Worm (Caenorhabditis elegans): ENCODE measurements around the gene ZC239.3.

ZC239.3 gene

DNA sequence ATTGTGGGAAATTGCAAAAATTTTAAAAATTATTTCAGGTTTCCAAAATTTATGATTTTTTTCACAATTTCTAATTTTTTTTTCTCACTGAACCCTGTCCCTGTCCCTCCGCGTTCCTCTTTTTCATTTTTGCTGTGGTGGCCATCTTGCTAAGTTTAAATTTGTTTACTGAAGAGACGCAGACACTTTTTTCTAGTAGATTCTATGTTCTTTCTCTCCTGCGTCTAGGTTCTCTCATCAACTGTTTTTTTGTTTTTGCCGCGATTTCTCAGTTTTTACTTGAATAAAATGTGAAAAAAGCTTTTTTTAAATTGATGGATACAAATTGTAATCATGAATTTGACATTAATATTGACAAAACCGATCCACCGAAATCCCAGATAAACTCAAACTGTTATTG lies 6.6 kb upstream of the ZC239.3 start, which contains the start of gene ZC239.6:
ZC239.6 (plus strand) TSS at position 381 of the 400 bp plus-strand sequence.
- TF ChIP-seq Y53G8AR.9 (GFP tag; conservative IDR thresholded peaks at IDR 0.05) (no peak), nhr-179 (tag; optimal IDR thresholded peaks at IDR 0.05) (no peak), hmg-1.2 (GFP tag; IDR thresholded peaks at IDR 0.05) (peak; percentile 46; the same call in 1 of the 2 replicates), hsf-1 (GFP tag; IDR thresholded peaks at IDR 0.05) (peak; percentile 53; the same call in 1 of the 2 replicates)

DNA sequence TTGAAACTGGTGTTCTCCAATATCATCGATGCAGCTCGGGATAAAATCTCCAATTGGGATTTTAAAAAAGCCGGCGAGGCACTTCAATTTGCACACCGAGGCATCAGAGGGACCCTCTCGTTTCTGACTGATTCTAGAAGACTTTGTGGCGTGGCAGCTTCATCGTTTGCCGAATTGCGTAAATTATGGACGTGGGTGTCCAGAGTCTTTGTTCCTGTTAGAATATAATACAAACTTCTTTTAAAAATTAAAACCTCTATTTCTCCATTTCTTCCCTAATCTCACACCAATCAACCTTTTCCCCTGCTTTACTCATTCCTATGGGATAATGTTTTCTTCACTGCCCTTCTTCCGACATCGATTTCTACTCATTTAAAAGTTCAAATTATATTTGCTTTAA lies 5.5 kb upstream of the ZC239.3 start, which contains the start of gene ZC239.5:
ZC239.5 (plus strand) TSS at position 301 of the 400 bp plus-strand sequence.
- TF ChIP-seq sea-2 (GFP tag; IDR thresholded peaks at IDR 0.05) (no peak), snpc-3.4 (tag; optimal IDR thresholded peaks at IDR 0.05) (no peak), F10E7.11 (tag; optimal IDR thresholded peaks at IDR 0.05) (no peak), let-607 (tag; optimal IDR thresholded peaks at IDR 0.05) (no peak), ama-1 (optimal IDR thresholded peaks at IDR 0.05) (no peak), ama-1 (GFP tag; optimal IDR thresholded peaks at IDR 0.05) (no peak), unc-62 (GFP tag; optimal IDR thresholded peaks at IDR 0.05) (no peak), ceh-91 (GFP tag; IDR thresholded peaks at IDR 0.05) (no peak), F33H1.4 (GFP tag; IDR thresholded peaks at IDR 0.05) (no peak), lin-54 (GFP tag; optimal IDR thresholded peaks at IDR 0.05) (no peak), attf-5 (GFP tag; optimal IDR thresholded peaks at IDR 0.05) (no peak), lir-1 (GFP tag; conservative IDR thresholded peaks at IDR 0.05) (no peak)

DNA sequence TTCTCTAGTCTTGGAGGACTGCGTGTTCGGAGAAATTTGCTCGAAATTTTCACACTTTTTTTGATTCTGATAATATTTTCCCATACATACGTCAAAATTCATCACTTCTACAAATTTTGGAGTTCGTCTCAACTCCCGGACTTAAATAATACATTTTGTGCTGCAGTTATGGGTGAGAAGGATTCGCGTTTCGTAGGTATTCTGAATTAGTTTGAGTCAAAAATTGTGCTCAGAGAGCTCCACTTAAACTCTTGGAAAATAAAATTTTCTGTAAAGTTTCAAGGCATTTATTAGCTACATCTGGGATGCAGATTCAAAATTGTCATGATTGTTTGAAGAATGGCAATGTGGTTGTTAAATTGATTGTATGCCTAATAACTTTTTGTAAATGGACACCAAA lies 2.0 kb upstream of the ZC239.3 start, which contains the start of gene ZC239.4:
ZC239.4 (plus strand) TSS at position 301 of the 400 bp plus-strand sequence.
- no peak for TF ChIP-seq Y67H2A.10 (GFP tag; conservative IDR thresholded peaks at IDR 0.05)
- no peak for TF ChIP-seq B0261.1 (tag; optimal IDR thresholded peaks at IDR 0.05)
- TF ChIP-seq tbp1 (GFP tag; optimal IDR thresholded peaks at IDR 0.05): no peak
- TF ChIP-seq hlh-26 (GFP tag; conservative IDR thresholded peaks at IDR 0.05): no peak
- no peak for TF ChIP-seq F22D6.2 (tag; optimal IDR thresholded peaks at IDR 0.05)
- TF ChIP-seq madf-10 (tag; optimal IDR thresholded peaks at IDR 0.05): no peak
- TF ChIP-seq F57C9.4 (tag; optimal IDR thresholded peaks at IDR 0.05): no peak

DNA sequence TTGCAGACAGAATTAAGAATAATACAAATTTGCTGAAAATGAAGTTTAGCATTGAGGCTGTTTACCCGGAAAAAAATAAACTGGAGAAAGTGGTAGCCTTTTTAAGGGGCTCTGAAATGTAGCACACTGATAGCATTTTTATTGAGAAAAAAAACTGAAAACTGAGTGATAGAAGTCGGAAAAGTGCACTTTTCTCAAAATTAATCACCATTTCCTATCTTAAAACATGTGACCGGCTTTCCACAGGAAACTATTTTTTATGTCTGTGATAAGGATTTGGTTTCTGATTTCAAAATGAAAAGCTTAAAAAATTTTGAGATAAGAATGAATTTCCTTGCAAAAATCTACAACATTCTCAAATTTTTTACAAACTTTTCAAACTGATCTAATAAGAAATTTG lies 4.9 kb downstream of the ZC239.3 start, which contains the start of gene ZC239.22:
ZC239.22 (minus strand) TSS at position 101 of the 400 bp plus-strand sequence.
- TF ChIP-seq ztf-22 (GFP tag; optimal IDR thresholded peaks at IDR 0.05): no peak
- no peak for TF ChIP-seq ceh-58 (GFP tag; IDR thresholded peaks at IDR 0.05)
- TF ChIP-seq zim-3 (tag; optimal IDR thresholded peaks at IDR 0.05): no peak
- no peak for TF ChIP-seq nfya-2 (GFP tag; IDR thresholded peaks at IDR 0.05)
- no peak for TF ChIP-seq Y56A3A.18 (GFP tag; IDR thresholded peaks at IDR 0.05)
- no peak for TF ChIP-seq F22D6.2 (tag; optimal IDR thresholded peaks at IDR 0.05)
- TF ChIP-seq B0336.3 (GFP tag; IDR thresholded peaks at IDR 0.05): no peak
- no peak for TF ChIP-seq ceh-100 (GFP tag; IDR thresholded peaks at IDR 0.05)
- TF ChIP-seq F57A8.1 (GFP tag; optimal IDR thresholded peaks at IDR 0.05): no peak
- no peak for TF ChIP-seq ccch-3 (GFP tag; optimal IDR thresholded peaks at IDR 0.05)
- no peak for TF ChIP-seq somi-1 (GFP tag; optimal IDR thresholded peaks at IDR 0.05)
- TF ChIP-seq him-1 (tag; optimal IDR thresholded peaks at IDR 0.05): no peak
- no peak for TF ChIP-seq Y79H2A.3 (GFP tag; conservative IDR thresholded peaks at IDR 0.05)
- no peak for TF ChIP-seq egl-18 (GFP tag; IDR thresholded peaks at IDR 0.05)
- TF ChIP-seq egrh-3 (GFP tag; IDR thresholded peaks at IDR 0.05): no peak

Data from whole organism, young adult.